Worm (Caenorhabditis elegans): ENCODE data around the gene K08D8.12.

The K08D8.12 gene

ce11 chrIV:12942633-12943032 lies 49.4 kb downstream of the K08D8.12 start, which contains the start of gene dct-19:
Gene dct-19 (plus strand): TSS chrIV:12942933.
- TF ChIP-seq nhr-77 (tag; optimal IDR thresholded peaks at IDR 0.05) (no peak), fkh-10 (GFP tag; optimal IDR thresholded peaks at IDR 0.05) (no peak), snpc-1.2 (GFP tag; IDR thresholded peaks at IDR 0.05) (no peak), nhr-11 (tag; optimal IDR thresholded peaks at IDR 0.05) (no peak), F26F4.8 (GFP tag; conservative IDR thresholded peaks at IDR 0.05) (no peak), ama-1 (optimal IDR thresholded peaks at IDR 0.05) (no peak), zfp-3 (GFP tag; conservative IDR thresholded peaks at IDR 0.05) (no peak), pqm-1 (tag; optimal IDR thresholded peaks at IDR 0.05) (no peak), T20F7.1 (GFP tag; optimal IDR thresholded peaks at IDR 0.05) (no peak), Y5F2A.4 (GFP tag; optimal IDR thresholded peaks at IDR 0.05) (no peak), Y75B8A.6 (GFP tag; IDR thresholded peaks at IDR 0.05) (no peak), ceh-62 (tag; optimal IDR thresholded peaks at IDR 0.05) (no peak), mdt-29 (GFP tag; IDR thresholded peaks at IDR 0.05) (no peak), Y48G9A.11 (GFP tag; IDR thresholded peaks at IDR 0.05) (no peak), ceh-82 (tag; optimal IDR thresholded peaks at IDR 0.05) (no peak), aly-2 (tag; optimal IDR thresholded peaks at IDR 0.05) (no peak), attf-4 (tag; optimal IDR thresholded peaks at IDR 0.05) (no peak), tra-1 (GFP tag; IDR thresholded peaks at IDR 0.05) (no peak), ces-1 (GFP tag; optimal IDR thresholded peaks at IDR 0.05) (no peak)
